Worm (Caenorhabditis elegans) whole organism, L1 larva: ENCODE results near the gene T10F2.2.

Experiments
- C16A3.4 ChIP-seq: fragments of 150-350 bp; optimal IDR thresholded peaks from 2 replicates; lab custom pipeline; 2014; ENCODE audit warnings: missing biosample characterization, missing genetic modification characterization
- Y116A8C.19 ChIP-seq: sonication (generic microtip); optimal IDR thresholded peaks from 2 replicates; lab custom pipeline; 2016; ENCODE audit warnings: missing compliant biosample characterization, missing genetic modification characterization, borderline replicate concordance
- aha-1 ChIP-seq: fragments of 150-350 bp; optimal IDR thresholded peaks from 2 replicates; lab custom pipeline; 2014; ENCODE audit warnings: missing biosample characterization, missing genetic modification characterization
- aly-2 ChIP-seq: fragments of 150-350 bp; optimal IDR thresholded peaks from 2 replicates; lab custom pipeline; 2014; ENCODE audit warnings: missing biosample characterization, missing genetic modification characterization
- ama-1 ChIP-seq: fragments of 150-350 bp; optimal IDR thresholded peaks from 2 replicates; lab custom pipeline; 2014
- ceh-63 ChIP-seq: fragments of 200-800 bp; sonication (Bioruptor generic); optimal IDR thresholded peaks from 2 replicates; lab custom pipeline; 2018; ENCODE audit warnings: mild to moderate bottlenecking, missing genetic modification characterization, missing compliant biosample characterization
- ceh-88 ChIP-seq: fragments of 200-800 bp; sonication (Bioruptor generic); IDR thresholded peaks from 2 replicates; pipeline ENCODE4 v1.3.6; 2022; ENCODE audit warnings: missing genetic modification characterization, missing compliant biosample characterization
- dpl-1 ChIP-seq, 3 experiments: fragments of 150-350 bp in 2 of 3; sonication (generic microtip) in 1 of 3; optimal IDR thresholded peaks; 2 replicates each; lab custom pipeline; 2014 to 2017; ENCODE audit warnings: missing biosample characterization in 3 of 3, missing genetic modification characterization in 3 of 3, missing genetic modification reagents in 3 of 3
- dsc-1 ChIP-seq: sonication (generic microtip); optimal IDR thresholded peaks from 2 replicates; lab custom pipeline; 2016; ENCODE audit warnings: mild to moderate bottlenecking, missing genetic modification characterization, missing compliant biosample characterization
- efl-1 ChIP-seq, 4 experiments: fragments of 150-350 bp; optimal IDR thresholded peaks in 3 of 4; peaks in 1 of 4; 1 replicate in 1 of 4; 2 replicates in 3 of 4; lab custom pipeline; 2014; ENCODE audit warnings: missing biosample characterization in 2 of 4, missing genetic modification characterization in 2 of 4, missing genetic modification reagents in 2 of 4
- efl-3 ChIP-seq: fragments of 200-800 bp; sonication (Bioruptor generic); optimal IDR thresholded peaks from 2 replicates; lab custom pipeline; 2018; ENCODE audit warnings: mild to moderate bottlenecking, missing genetic modification characterization, missing compliant biosample characterization
- egl-13 ChIP-seq: sonication (generic microtip); optimal IDR thresholded peaks from 2 replicates; lab custom pipeline; 2016; ENCODE audit warnings: missing genotype, missing genetic modification reagents, missing genetic modification characterization, missing compliant biosample characterization
- elt-2 ChIP-seq: sonication (generic microtip); optimal IDR thresholded peaks from 2 replicates; lab custom pipeline; 2016; ENCODE audit warnings: missing genetic modification characterization, mild to moderate bottlenecking, inconsistent platforms, missing compliant biosample characterization, missing genetic modification reagents
- ets-5 ChIP-seq: fragments of 200-800 bp; sonication (Bioruptor generic); IDR thresholded peaks from 2 replicates; pipeline ENCODE4 v1.3.6; 2022; ENCODE audit warnings: missing genetic modification characterization, missing compliant biosample characterization
- hpl-2 ChIP-seq: fragments of 150-350 bp; optimal IDR thresholded peaks from 2 replicates; lab custom pipeline; 2014; ENCODE audit warnings: missing biosample characterization, missing genetic modification reagents, missing genetic modification characterization
- isw-1 ChIP-seq: fragments of 200-800 bp; sonication (Bioruptor generic); IDR thresholded peaks from 2 replicates; pipeline ENCODE4 v1.3.6; 2022; ENCODE audit warnings: missing genetic modification characterization, missing compliant biosample characterization
- lin-14 ChIP-seq: fragments of 200-800 bp; sonication (Bioruptor generic); optimal IDR thresholded peaks from 2 replicates; lab custom pipeline; 2018; ENCODE audit warnings: mild to moderate bottlenecking, missing genetic modification characterization, moderate library complexity, missing compliant biosample characterization
- lin-15B ChIP-seq: fragments of 150-350 bp; sonication (generic microtip); optimal IDR thresholded peaks from 3 replicates; lab custom pipeline; 2014; ENCODE audit warnings: missing biosample characterization, missing genetic modification characterization
- lin-39 ChIP-seq: fragments of 150-350 bp; optimal IDR thresholded peaks from 2 replicates; lab custom pipeline; 2014; ENCODE audit warnings: missing biosample characterization, missing genetic modification reagents, missing genetic modification characterization
- lsy-2 ChIP-seq, 2 experiments: fragments of 150-350 bp; optimal IDR thresholded peaks; 2 replicates each; lab custom pipeline; 2014; ENCODE audit warnings: missing biosample characterization in 2 of 2, missing genetic modification characterization in 2 of 2
- mdl-1 ChIP-seq, 2 experiments: fragments of 150-350 bp; optimal IDR thresholded peaks; 2 replicates each; lab custom pipeline; 2014 to 2017; ENCODE audit warnings: missing biosample characterization in 2 of 2, missing genetic modification characterization in 2 of 2, inconsistent platforms in 1 of 2
- mef-2 ChIP-seq: fragments of 150-350 bp; optimal IDR thresholded peaks from 2 replicates; lab custom pipeline; 2014; ENCODE audit warnings: missing biosample characterization, missing genetic modification characterization
- nhr-11 ChIP-seq: fragments of 150-350 bp; optimal IDR thresholded peaks from 2 replicates; lab custom pipeline; 2014; ENCODE audit warnings: missing biosample characterization, missing genetic modification characterization
- nhr-20 ChIP-seq: sonication (generic microtip); optimal IDR thresholded peaks from 2 replicates; lab custom pipeline; 2016; ENCODE audit warnings: mild to moderate bottlenecking, missing genetic modification characterization, missing compliant biosample characterization
- nhr-28 ChIP-seq: fragments of 150-350 bp; optimal IDR thresholded peaks from 2 replicates; lab custom pipeline; 2014; ENCODE audit warnings: missing biosample characterization, missing genetic modification characterization
- nhr-47 ChIP-seq: sonication (generic microtip); optimal IDR thresholded peaks from 2 replicates; lab custom pipeline; 2016; ENCODE audit warnings: mild to moderate bottlenecking, missing genetic modification characterization, moderate library complexity, missing compliant biosample characterization
- nhr-77 ChIP-seq: fragments of 150-350 bp; optimal IDR thresholded peaks from 2 replicates; lab custom pipeline; 2014; ENCODE audit warnings: missing biosample characterization, missing genetic modification characterization
- nhr-85 ChIP-seq: sonication (generic microtip); peaks from one replicate; lab custom pipeline; 2016; ENCODE audit warnings: missing genetic modification characterization, inconsistent platforms, missing compliant biosample characterization
- pax-3 ChIP-seq: fragments of 200-800 bp; sonication (Bioruptor generic); optimal IDR thresholded peaks from 2 replicates; lab custom pipeline; 2018; ENCODE audit warnings: mild to moderate bottlenecking, missing genetic modification characterization, moderate library complexity, missing compliant biosample characterization
- rnt-1 ChIP-seq: sonication (generic microtip); optimal IDR thresholded peaks from 2 replicates; lab custom pipeline; 2016; ENCODE audit warnings: mild to moderate bottlenecking, missing genetic modification characterization, moderate library complexity, missing compliant biosample characterization
- skn-1 ChIP-seq: fragments of 150-350 bp; optimal IDR thresholded peaks from 2 replicates; lab custom pipeline; 2014; ENCODE audit warnings: missing biosample characterization, missing genetic modification characterization
- snpc-4 ChIP-seq: fragments of 150-350 bp; optimal IDR thresholded peaks from 2 replicates; lab custom pipeline; 2014; ENCODE audit warnings: missing biosample characterization, missing genetic modification characterization
- snu-23 ChIP-seq: sonication (generic microtip); optimal IDR thresholded peaks from 2 replicates; lab custom pipeline; 2016; ENCODE audit warnings: missing genetic modification characterization, missing compliant biosample characterization
- sptf-1 ChIP-seq: fragments of 150-350 bp; optimal IDR thresholded peaks from 2 replicates; lab custom pipeline; 2014; ENCODE audit warnings: missing biosample characterization, missing genetic modification characterization
- tbx-2 ChIP-seq: sonication (generic microtip); optimal IDR thresholded peaks from 2 replicates; lab custom pipeline; 2016; ENCODE audit warnings: missing genetic modification characterization, missing compliant biosample characterization
- tlp-1 ChIP-seq: fragments of 150-350 bp; optimal IDR thresholded peaks from 2 replicates; lab custom pipeline; 2014; ENCODE audit warnings: missing biosample characterization, missing genetic modification characterization
- unc-130 ChIP-seq: fragments of 150-350 bp; optimal IDR thresholded peaks from 2 replicates; lab custom pipeline; 2017; ENCODE audit warnings: missing biosample characterization, missing genetic modification characterization, inconsistent platforms
- unc-62 ChIP-seq: fragments of 150-350 bp; optimal IDR thresholded peaks from 2 replicates; lab custom pipeline; 2014; ENCODE audit warnings: missing biosample characterization, missing genetic modification reagents, missing genetic modification characterization
- unc-86 ChIP-seq: sonication (generic microtip); optimal IDR thresholded peaks from 2 replicates; lab custom pipeline; 2016; ENCODE audit warnings: missing genetic modification characterization, missing compliant biosample characterization
- vab-15 ChIP-seq: sonication (generic microtip); optimal IDR thresholded peaks from 2 replicates; lab custom pipeline; 2017; ENCODE audit warnings: missing genotype, mild to moderate bottlenecking, missing genetic modification characterization, missing compliant biosample characterization
- xbp-1 ChIP-seq: sonication (generic microtip); optimal IDR thresholded peaks from 2 replicates; lab custom pipeline; 2016; ENCODE audit warnings: missing genetic modification characterization, missing compliant biosample characterization
- zag-1 ChIP-seq: fragments of 150-350 bp; optimal IDR thresholded peaks from 2 replicates; lab custom pipeline; 2014; ENCODE audit warnings: missing biosample characterization, missing genetic modification characterization
- zip-4 ChIP-seq: fragments of 200-800 bp; sonication (Bioruptor generic); optimal IDR thresholded peaks from 2 replicates; lab custom pipeline; 2018; ENCODE audit warnings: mild to moderate bottlenecking, missing genetic modification characterization, moderate library complexity, missing compliant biosample characterization
- ztf-4 ChIP-seq: fragments of 150-350 bp; optimal IDR thresholded peaks from 2 replicates; lab custom pipeline; 2014; ENCODE audit warnings: missing biosample characterization, missing genetic modification characterization

T10F2.2 gene

DNA sequence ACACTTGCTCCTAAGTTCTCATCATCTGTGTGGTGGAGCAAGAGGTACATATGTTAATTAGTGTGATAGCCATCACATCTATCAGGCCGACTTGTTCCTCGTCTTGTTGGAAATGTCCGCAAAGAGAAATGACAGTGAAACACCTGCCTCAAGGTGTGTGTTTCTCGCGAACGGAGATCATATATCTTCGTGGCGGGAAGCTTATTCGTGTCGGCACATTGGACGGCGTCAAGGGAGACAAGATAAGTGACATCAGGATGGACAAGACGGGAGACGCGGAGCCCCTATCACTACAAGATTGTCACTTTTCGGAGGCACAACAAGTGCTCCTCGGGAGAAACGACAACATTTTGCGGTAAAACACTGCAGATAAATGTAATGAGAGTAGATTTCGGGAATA lies 25.3 kb downstream of the T10F2.2 start:
- TF ChIP-seq aly-2 = no peak
- no peak for TF ChIP-seq unc-62
- TF ChIP-seq tbx-2 (tag; lab: Kevin White, UChicago) = peak; percentile 15

DNA sequence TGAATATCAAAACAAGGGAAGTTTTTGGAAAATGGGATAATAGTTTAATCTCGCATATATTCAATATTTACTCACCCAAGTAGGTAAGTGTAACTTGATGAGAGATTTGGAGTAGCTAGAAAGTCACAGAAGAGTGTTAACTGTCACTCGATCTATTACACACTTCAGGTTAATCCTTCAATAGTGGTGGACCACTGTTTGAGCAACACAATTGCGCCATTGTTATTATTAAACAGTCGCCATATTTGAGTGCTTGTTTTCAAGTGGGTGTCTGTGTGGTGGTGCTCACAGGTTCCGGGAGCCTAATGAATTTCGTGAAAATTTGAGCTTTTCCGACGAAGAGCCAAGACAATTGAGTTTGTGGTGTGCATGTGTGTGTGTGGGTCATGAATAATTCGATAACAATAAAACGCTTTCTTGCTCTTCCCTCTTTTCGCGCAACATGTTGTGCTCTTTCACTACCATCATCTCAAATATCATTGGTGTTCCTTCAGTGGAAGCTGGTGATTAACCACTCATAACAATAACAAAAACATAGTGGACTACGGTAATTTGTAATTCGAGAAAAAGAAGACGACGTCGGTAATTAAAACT lies 26.1 kb downstream of the T10F2.2 start:
- TF ChIP-seq rnt-1 (tag; lab: Kevin White, UChicago) = no peak
- no peak for TF ChIP-seq efl-1 (optimal IDR thresholded peaks at IDR 0.05; lab: Kevin White, UChicago)
- peak in 1 of 2 experiments; percentile 8 for TF ChIP-seq efl-1 (GFP tag; optimal IDR thresholded peaks at IDR 0.05 in 1 of 2; lab: Kevin White, UChicago)

DNA sequence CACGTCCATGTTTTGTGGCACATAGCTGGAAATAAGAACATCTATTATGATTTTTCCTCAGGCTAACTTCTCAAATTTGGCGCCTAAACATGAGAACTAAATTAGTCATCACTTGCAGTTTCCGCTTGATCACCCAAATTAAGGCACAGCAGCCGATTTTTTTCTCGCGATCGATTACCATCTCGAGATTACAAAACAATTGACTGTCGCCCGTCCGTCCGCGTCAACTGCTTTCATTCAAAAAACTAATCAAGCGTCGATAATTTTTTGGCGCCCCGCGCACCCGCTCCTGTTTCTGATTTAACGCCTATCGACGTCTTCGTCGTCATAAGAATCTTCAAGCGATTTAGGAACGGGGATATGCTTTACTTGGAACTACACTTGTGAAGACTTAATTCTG lies 27.4 kb downstream of the T10F2.2 start:
- TF ChIP-seq isw-1 = no peak
- TF ChIP-seq unc-130 (tag; lab: Kevin White, UChicago) = peak; percentile 44

DNA sequence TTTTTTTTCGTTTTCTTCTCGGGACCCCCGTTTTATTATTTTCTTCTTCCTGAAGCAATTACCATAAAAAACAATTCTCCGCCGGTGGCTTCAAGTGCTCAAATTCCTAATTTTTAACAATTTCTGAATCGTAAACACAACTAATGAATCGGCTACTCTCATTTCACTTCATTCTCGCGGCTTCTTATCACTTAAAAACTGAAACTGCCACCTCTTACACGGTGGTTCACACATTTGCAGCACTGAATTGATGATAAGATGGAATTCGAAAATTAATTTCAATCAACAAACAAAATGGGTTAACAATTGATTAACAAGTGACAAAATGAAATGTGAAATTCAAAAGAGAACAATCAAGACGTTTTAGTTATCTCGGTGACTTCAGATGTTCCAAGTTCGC lies 28.0 kb downstream of the T10F2.2 start:
- TF ChIP-seq elt-2 (tag; lab: Kevin White, UChicago) (peak; percentile 13), efl-1 (optimal IDR thresholded peaks at IDR 0.05; lab: Kevin White, UChicago) (no peak), efl-1 (GFP tag; optimal IDR thresholded peaks at IDR 0.05 in 1 of 2; lab: Kevin White, UChicago) (peak in 1 of 2 experiments; percentile 59), efl-3 (GFP tag; lab: Kevin White, UChicago) (no peak), tbx-2 (tag; lab: Kevin White, UChicago) (peak; percentile 19), nhr-85 (tag; lab: Kevin White, UChicago) (peak; percentile 35)

DNA sequence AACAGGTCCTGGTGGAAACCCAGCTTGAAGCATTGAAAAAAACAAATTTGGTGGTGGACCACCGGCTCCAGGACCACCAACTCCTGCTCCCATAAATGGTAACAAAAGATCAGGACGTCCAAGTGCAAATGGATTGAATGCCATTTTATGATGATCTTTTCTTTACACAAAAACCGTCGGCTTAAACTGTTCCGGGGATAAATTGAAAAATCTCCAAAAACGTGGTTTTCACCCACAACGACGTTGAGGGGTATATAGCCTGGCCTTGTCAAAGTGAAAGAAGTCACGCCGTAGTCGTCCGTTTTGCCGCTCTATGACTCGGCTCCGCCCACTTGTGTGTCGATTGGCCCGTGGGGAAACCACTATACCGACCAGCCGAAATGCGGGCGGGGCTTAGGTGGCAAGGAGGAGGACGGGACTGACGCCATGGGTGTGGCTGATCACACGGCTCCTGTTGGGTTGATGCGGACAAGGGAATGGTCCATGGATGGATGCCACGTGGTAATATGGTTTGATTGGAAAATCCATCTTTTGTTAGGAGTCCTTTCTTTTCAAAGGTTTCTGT lies 29.0 kb downstream of the T10F2.2 start, which contains the start of gene tbx-2:
TSS of gene tbx-2 (minus strand) at position 264 of the 565 bp plus-strand sequence.
- TF ChIP-seq snpc-4 = no peak
- no peak for TF ChIP-seq zip-4
- no peak for TF ChIP-seq nhr-11 (tag; lab: Kevin White, UChicago)
- no peak for TF ChIP-seq Y116A8C.19
- TF ChIP-seq lsy-2 (tag; optimal IDR thresholded peaks at IDR 0.05; lab: Kevin White, UChicago) = peak in 1 of 2 experiments; percentile 48
- TF ChIP-seq skn-1 = no peak
- no peak for TF ChIP-seq vab-15 (tag; lab: Kevin White, UChicago)
- no peak for TF ChIP-seq aha-1 (tag; lab: Kevin White, UChicago)
- TF ChIP-seq tbx-2 (tag; lab: Kevin White, UChicago) = peak; percentile 99
- TF ChIP-seq sptf-1 (tag; lab: Kevin White, UChicago) = no peak
- TF ChIP-seq mef-2 (tag; lab: Kevin White, UChicago) = no peak
- no peak for TF ChIP-seq ceh-88
- no peak for TF ChIP-seq efl-1 (optimal IDR thresholded peaks at IDR 0.05; lab: Kevin White, UChicago)
- peak in 1 of 2 experiments; percentile 90 for TF ChIP-seq efl-1 (GFP tag; optimal IDR thresholded peaks at IDR 0.05 in 1 of 2; lab: Kevin White, UChicago)
- peak; percentile 13 for TF ChIP-seq nhr-47 (tag; lab: Kevin White, UChicago)
- no peak for TF ChIP-seq pax-3
- TF ChIP-seq xbp-1 = no peak
- TF ChIP-seq tlp-1 = no peak
- peak in 1 of 2 experiments; percentile 9 for TF ChIP-seq mdl-1 (tag; optimal IDR thresholded peaks at IDR 0.05; lab: Kevin White, UChicago)
- TF ChIP-seq dsc-1 = no peak
- peak; percentile 23 for TF ChIP-seq lin-14
- TF ChIP-seq zag-1 (tag; lab: Kevin White, UChicago) = no peak
- TF ChIP-seq snu-23 = peak; percentile 19
- TF ChIP-seq dpl-1 (GFP tag; optimal IDR thresholded peaks at IDR 0.05; lab: Kevin White, UChicago) = no peak
- TF ChIP-seq hpl-2 (GFP tag; lab: Kevin White, UChicago) = no peak
- peak; percentile 63 for TF ChIP-seq nhr-85 (tag; lab: Kevin White, UChicago)
- TF ChIP-seq ceh-63 (GFP tag; lab: Kevin White, UChicago) = no peak
- no peak for TF ChIP-seq ama-1
- TF ChIP-seq nhr-20 = peak; percentile 9
- no peak for TF ChIP-seq unc-86 (tag; lab: Kevin White, UChicago)
- TF ChIP-seq ets-5 = no peak
- no peak for TF ChIP-seq nhr-28 (tag; lab: Kevin White, UChicago)
- no peak for TF ChIP-seq lin-39 (tag; lab: Kevin White, UChicago)
- TF ChIP-seq C16A3.4 (tag; lab: Kevin White, UChicago) = no peak
- TF ChIP-seq lin-15B (tag; lab: Kevin White, UChicago) = no peak
- TF ChIP-seq egl-13 (tag; lab: Kevin White, UChicago) = no peak
- TF ChIP-seq ztf-4 (tag; lab: Kevin White, UChicago) = no peak
- TF ChIP-seq nhr-77 (tag; lab: Kevin White, UChicago) = no peak
